Fruit fly (Drosophila melanogaster) S2 (cell line): ENCODE data around the gene dikar.

Experiments used
- CG8478 ChIP-seq: fragments of >200 bp; optimal IDR thresholded peaks from 2 replicates; lab custom pipeline; 2018
- CTCF ChIP-seq, 2 experiments: fragments of >200 bp; optimal IDR thresholded peaks; 2 replicates each; lab custom pipeline; 2018

dm6 chr3L:6747127-6747526, 4.2 kb upstream of the dikar start:
- no peak for TF ChIP-seq CG8478 (lab: Kevin White, UChicago)
- peak; percentile 97 for TF ChIP-seq CTCF (optimal IDR thresholded peaks at IDR 0.05; lab: Kevin White, UChicago)
